Worm (Caenorhabditis elegans): ENCODE results near the gene W06H8.2.
A peak's percentile ranks its signal among the peaks of the same experiment; 100 is the strongest.

Gene W06H8.2

DNA sequence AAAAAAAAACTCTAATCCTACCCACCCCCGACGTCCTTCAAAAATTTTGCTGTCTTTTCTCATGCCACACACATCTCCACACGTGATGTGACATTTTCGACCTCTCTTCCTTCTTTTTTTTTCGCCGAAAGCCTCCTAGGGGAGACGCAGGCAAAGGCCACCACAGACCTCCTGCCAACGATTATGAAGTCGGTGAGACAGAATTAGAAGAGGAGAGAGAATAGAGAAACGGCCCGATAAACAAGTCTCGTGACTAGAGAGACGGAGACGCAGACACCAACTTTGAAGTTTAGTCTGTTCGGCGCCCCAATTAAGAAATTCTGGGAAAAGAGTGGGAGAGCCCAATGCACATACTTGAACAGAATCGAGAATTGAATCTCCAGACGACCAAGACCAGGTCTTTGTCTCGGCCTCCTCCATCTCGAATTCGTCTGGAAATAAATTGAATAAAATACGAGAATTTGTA lies 18.0 kb downstream of the W06H8.2 start (continued):
- TF ChIP-seq Y116A8C.19 (tag; optimal IDR thresholded peaks at IDR 0.05; ENCODE audit: borderline replicate concordance) (peak; percentile 44), mep-1 (tag; optimal IDR thresholded peaks at IDR 0.05) (peak; percentile 99), zag-1 (tag; optimal IDR thresholded peaks at IDR 0.05) (no peak), sptf-1 (tag; optimal IDR thresholded peaks at IDR 0.05) (no peak), vab-15 (tag; optimal IDR thresholded peaks at IDR 0.05) (peak; percentile 11), ceh-82 (tag; optimal IDR thresholded peaks at IDR 0.05) (peak; percentile 81 to 95 (median 87)), F16B12.6 (tag; optimal IDR thresholded peaks at IDR 0.05) (no peak), fkh-4 (tag; optimal IDR thresholded peaks at IDR 0.05; ENCODE audit: borderline replicate concordance) (peak; percentile 86), lin-39 (tag; optimal IDR thresholded peaks at IDR 0.05) (peak; percentile 93), unc-86 (tag; optimal IDR thresholded peaks at IDR 0.05) (peak; percentile 99), isw-1 (GFP tag; IDR thresholded peaks at IDR 0.05) (peak; percentile 85), fkh-10 (GFP tag; optimal IDR thresholded peaks at IDR 0.05) (peak; percentile 98), swsn-7 (tag; optimal IDR thresholded peaks at IDR 0.05) (peak; percentile 98), pag-3 (tag; optimal IDR thresholded peaks at IDR 0.05; ENCODE audit: borderline replicate concordance, insufficient read depth) (peak; percentile 93), alr-1 (tag; optimal IDR thresholded peaks at IDR 0.05; ENCODE audit: borderline replicate concordance) (no peak), elt-2 (tag; optimal IDR thresholded peaks at IDR 0.05) (peak; percentile 76), lsy-2 (tag; optimal IDR thresholded peaks at IDR 0.05) (peak; percentile 91 to 96), aha-1 (tag; optimal IDR thresholded peaks at IDR 0.05) (peak; percentile 91), lin-14 (GFP tag; optimal IDR thresholded peaks at IDR 0.05) (peak; percentile 100), snpc-4 (tag; optimal IDR thresholded peaks at IDR 0.05) (peak; percentile 83), sox-4 (tag; optimal IDR thresholded peaks at IDR 0.05) (peak; percentile 95), mdl-1 (tag; optimal IDR thresholded peaks at IDR 0.05) (peak; percentile 84 to 99), mab-9 (GFP tag; IDR thresholded peaks at IDR 0.05) (peak; percentile 92), egl-27 (tag; optimal IDR thresholded peaks at IDR 0.05) (peak; percentile 74 to 86), pqm-1 (tag; optimal IDR thresholded peaks at IDR 0.05) (no peak), nhr-71 (tag; optimal IDR thresholded peaks at IDR 0.05) (peak; percentile 100), zip-4 (GFP tag; optimal IDR thresholded peaks at IDR 0.05) (peak; percentile 55), unc-30 (tag; optimal IDR thresholded peaks at IDR 0.05) (peak; percentile 97), skn-1 (tag; optimal IDR thresholded peaks at IDR 0.05) (peak; percentile 93), dpl-1 (GFP tag; optimal IDR thresholded peaks at IDR 0.05) (peak; percentile 67 to 75 (median 69)), grh-1 (GFP tag; IDR thresholded peaks at IDR 0.05) (peak; percentile 93), ceh-63 (GFP tag; optimal IDR thresholded peaks at IDR 0.05) (no peak), aly-2 (tag; optimal IDR thresholded peaks at IDR 0.05) (peak; percentile 92), xbp-1 (tag; optimal IDR thresholded peaks at IDR 0.05) (peak; percentile 92), mef-2 (tag; optimal IDR thresholded peaks at IDR 0.05) (peak; percentile 97), efl-3 (GFP tag; optimal IDR thresholded peaks at IDR 0.05) (no peak), dsc-1 (tag; optimal IDR thresholded peaks at IDR 0.05) (peak; percentile 99), ztf-4 (tag; optimal IDR thresholded peaks at IDR 0.05) (peak; percentile 96), nhr-85 (tag) (peak; percentile 99), fkh-8 (tag; optimal IDR thresholded peaks at IDR 0.05) (peak; percentile 99), nhr-47 (tag; optimal IDR thresholded peaks at IDR 0.05) (peak; percentile 99), unc-98 (GFP tag; IDR thresholded peaks at IDR 0.05) (peak; percentile 67), nhr-77 (tag; optimal IDR thresholded peaks at IDR 0.05) (peak; percentile 94), nhr-237 (tag; optimal IDR thresholded peaks at IDR 0.05) (peak; percentile 93), efl-1 (optimal IDR thresholded peaks at IDR 0.05) (peak; percentile 82 to 83), efl-1 (GFP tag; optimal IDR thresholded peaks at IDR 0.05 in 1 of 2) (peak; percentile 56 to 96), pax-3 (tag; optimal IDR thresholded peaks at IDR 0.05) (peak; percentile 94), unc-62 (GFP tag; optimal IDR thresholded peaks at IDR 0.05) (no peak), rnt-1 (tag; optimal IDR thresholded peaks at IDR 0.05) (peak; percentile 95), ceh-90 (tag; optimal IDR thresholded peaks at IDR 0.05) (no peak), nhr-12 (tag; optimal IDR thresholded peaks at IDR 0.05) (peak; percentile 7), hpl-2 (GFP tag; optimal IDR thresholded peaks at IDR 0.05) (peak; percentile 86), lin-13 (GFP tag; optimal IDR thresholded peaks at IDR 0.05) (peak; percentile 98)
